Worm (Caenorhabditis elegans) whole organism, young adult: ENCODE data around the gene F53B3.5.

Source experiments
- F49E8.2 ChIP-seq: sonication (generic microtip); optimal IDR thresholded peaks from 3 replicates; lab custom pipeline; 2017; ENCODE audit warnings: missing genetic modification characterization, mild to moderate bottlenecking, missing compliant biosample characterization, antibody characterized with exemption, moderate library complexity; ENCODE audit not compliant: insufficient read depth
- ceh-100 ChIP-seq: fragments of 200-800 bp; sonication (Bioruptor generic); IDR thresholded peaks from 2 replicates; pipeline ENCODE4 v1.3.6; 2022; ENCODE audit warnings: missing genetic modification reagents, missing genetic modification characterization, missing compliant biosample characterization
- lin-54 ChIP-seq: fragments of 200-800 bp; sonication (Bioruptor generic); optimal IDR thresholded peaks from 2 replicates; lab custom pipeline; 2018; ENCODE audit warnings: mild to moderate bottlenecking, missing genetic modification characterization, missing compliant biosample characterization
- unc-62 ChIP-seq: fragments of 150-350 bp; optimal IDR thresholded peaks from 2 replicates; lab custom pipeline; 2014; ENCODE audit warnings: missing biosample characterization, missing genetic modification reagents, missing genetic modification characterization

DNA sequence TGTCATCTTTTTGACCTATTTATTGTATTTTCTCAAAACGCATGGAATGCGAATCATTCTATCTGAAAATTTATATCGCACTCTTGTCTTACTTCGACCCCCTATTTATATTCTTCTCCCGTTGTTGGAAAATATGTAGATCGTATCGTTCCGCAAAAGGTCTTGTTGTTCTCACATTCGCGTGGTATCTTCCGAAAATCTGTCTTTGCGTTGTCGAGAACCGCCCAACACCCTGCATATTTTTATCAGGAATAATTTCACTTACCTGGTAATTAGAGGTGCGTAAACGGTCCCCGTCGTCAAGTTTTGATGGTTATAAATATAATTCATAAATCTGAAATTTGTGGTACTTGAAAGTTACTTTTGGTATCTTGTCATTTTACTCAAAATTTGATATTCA lies 23.5 kb upstream of the F53B3.5 start:
- no peak for TF ChIP-seq ceh-100 (GFP tag; lab: Robert Waterston, UW)
- TF ChIP-seq unc-62 = no peak
- TF ChIP-seq F49E8.2 (tag; lab: Kevin White, UChicago) = no peak
- no peak for TF ChIP-seq lin-54 (GFP tag; lab: Kevin White, UChicago)
